Fruit fly (Drosophila melanogaster): ENCODE measurements around the gene Flo2.

DNA sequence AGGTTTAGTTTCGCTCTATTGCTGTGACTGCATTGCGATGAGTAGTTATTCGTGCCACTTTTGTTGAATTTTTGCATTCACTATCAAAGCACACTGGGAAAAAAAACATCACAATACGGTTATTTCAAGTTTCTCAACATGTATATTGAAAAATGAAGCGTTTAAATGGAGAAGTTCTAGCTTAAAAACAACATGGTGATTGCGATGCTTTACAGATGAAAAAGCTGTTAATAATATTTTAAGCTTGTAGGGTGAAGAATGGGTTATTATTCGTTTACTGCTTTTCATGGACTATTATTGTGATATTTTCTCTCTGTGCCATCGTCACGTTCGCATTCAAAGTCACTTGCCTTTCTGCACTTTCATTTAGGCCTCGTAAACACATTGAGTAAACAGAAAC is 57.1 kb downstream of the Flo2 start:
- no peak for TF ChIP-seq rn (GFP tag; IDR thresholded peaks at IDR 0.05)
- TF ChIP-seq EcR (GFP tag; optimal IDR thresholded peaks at IDR 0.05): no peak
- no peak for TF ChIP-seq CG8159 (tag; optimal IDR thresholded peaks at IDR 0.05)
- no peak for TF ChIP-seq CG9948 (tag; optimal IDR thresholded peaks at IDR 0.05)
- no peak for TF ChIP-seq Ets98B (GFP tag; IDR thresholded peaks at IDR 0.05)
- TF ChIP-seq CG13204 (GFP tag; optimal IDR thresholded peaks at IDR 0.05): no peak
- TF ChIP-seq Pif1B (GFP tag; optimal IDR thresholded peaks at IDR 0.05): no peak
- TF ChIP-seq fd96Ca (GFP tag; IDR thresholded peaks at IDR 0.05): no peak
- no peak for TF ChIP-seq CG12605 (GFP tag; IDR thresholded peaks at IDR 0.05)
- TF ChIP-seq gl (tag; optimal IDR thresholded peaks at IDR 0.05): no peak
- no peak for TF ChIP-seq CG14655 (GFP tag; optimal IDR thresholded peaks at IDR 0.05)
